Fruit fly (Drosophila melanogaster) whole organism, embryonic: ENCODE data around the gene slp1.

ENCODE experiments used
- Antp ChIP-seq: fragments of 200-800 bp; sonication (Bioruptor generic); optimal IDR thresholded peaks from 3 replicates; lab custom pipeline; 2016; ENCODE audit warnings: missing biosample characterization, missing genetic modification characterization
- Atf-2 ChIP-seq: fragments of 200-800 bp; sonication (Bioruptor generic); optimal IDR thresholded peaks from 2 replicates; lab custom pipeline; 2016; ENCODE audit warnings: missing biosample characterization, missing genetic modification characterization
- CG10267 ChIP-seq: fragments of 200-800 bp; sonication (Bioruptor generic); optimal IDR thresholded peaks from 2 replicates; lab custom pipeline; 2018; ENCODE audit warnings: missing biosample characterization, mild to moderate bottlenecking, missing genetic modification characterization, moderate library complexity
- CG11696 ChIP-seq: fragments of 200-800 bp; sonication (Bioruptor generic); IDR thresholded peaks from 2 replicates; pipeline ENCODE4 v1.3.6; 2022; ENCODE audit warnings: missing biosample characterization, missing genetic modification characterization
- CG12236 ChIP-seq: fragments of 200-800 bp; sonication (Bioruptor generic); optimal IDR thresholded peaks from 2 replicates; lab custom pipeline; 2016; ENCODE audit warnings: missing biosample characterization, missing genetic modification characterization
- CG13775 ChIP-seq: fragments of 200-800 bp; sonication (Bioruptor generic); optimal IDR thresholded peaks from 3 replicates; lab custom pipeline; 2017; ENCODE audit warnings: missing biosample characterization, mild to moderate bottlenecking, missing genetic modification characterization
- CG14014 ChIP-seq: fragments of 200-800 bp; sonication (Bioruptor generic); IDR thresholded peaks from 2 replicates; pipeline ENCODE4 v1.3.6; 2022; ENCODE audit warnings: missing biosample characterization, missing genetic modification characterization
- CG14441 ChIP-seq: fragments of 200-800 bp; sonication (Bioruptor generic); IDR thresholded peaks from 2 replicates; pipeline ENCODE4 v1.3.6; 2022; ENCODE audit warnings: missing biosample characterization, missing genetic modification characterization
- CG15073 ChIP-seq: fragments of 200-800 bp; sonication (Bioruptor generic); optimal IDR thresholded peaks from 2 replicates; lab custom pipeline; 2016; ENCODE audit warnings: missing biosample characterization, missing genetic modification characterization
- CG17802 ChIP-seq: fragments of 200-800 bp; sonication (Bioruptor generic); optimal IDR thresholded peaks from 2 replicates; lab custom pipeline; 2018; ENCODE audit warnings: missing biosample characterization, mild to moderate bottlenecking, missing genetic modification characterization, moderate library complexity
- CG18619 ChIP-seq: fragments of 200-800 bp; sonication (Bioruptor generic); optimal IDR thresholded peaks from 3 replicates; lab custom pipeline; 2017; ENCODE audit warnings: missing biosample characterization, mild to moderate bottlenecking, missing genetic modification characterization
- CG2199 ChIP-seq: fragments of 200-800 bp; sonication (Bioruptor generic); IDR thresholded peaks from 3 replicates; pipeline ENCODE4 v1.3.6; 2022; ENCODE audit warnings: missing biosample characterization, missing genetic modification characterization
- CG2875 ChIP-seq: fragments of 200-800 bp; sonication (Bioruptor generic); optimal IDR thresholded peaks from 2 replicates; lab custom pipeline; 2017; ENCODE audit warnings: missing biosample characterization, mild to moderate bottlenecking, missing genetic modification characterization, missing genetic modification reagents
- CG32767 ChIP-seq: fragments of 200-800 bp; sonication (Bioruptor generic); IDR thresholded peaks from 2 replicates; pipeline ENCODE4 v1.3.6; 2022; ENCODE audit warnings: missing biosample characterization, missing genetic modification characterization
- CG33557 ChIP-seq: fragments of 200-800 bp; sonication (Bioruptor generic); optimal IDR thresholded peaks from 2 replicates; lab custom pipeline; 2019; ENCODE audit warnings: missing biosample characterization, mild to moderate bottlenecking, missing genetic modification characterization, moderate library complexity
- CG4820 ChIP-seq: fragments of 200-800 bp; sonication (Bioruptor generic); optimal IDR thresholded peaks from 3 replicates; lab custom pipeline; 2016; ENCODE audit warnings: missing biosample characterization, missing genetic modification characterization
- CG6654 ChIP-seq: fragments of 200-800 bp; sonication (Bioruptor generic); optimal IDR thresholded peaks from 2 replicates; lab custom pipeline; 2017; ENCODE audit warnings: missing biosample characterization, mild to moderate bottlenecking, missing genetic modification characterization
- CG7357 ChIP-seq: fragments of 200-800 bp; sonication (Bioruptor generic); IDR thresholded peaks from 3 replicates; pipeline ENCODE4 v1.3.6; 2022; ENCODE audit warnings: missing biosample characterization, missing genetic modification characterization
- CG8944 ChIP-seq: fragments of 200-800 bp; sonication (Bioruptor generic); optimal IDR thresholded peaks from 3 replicates; lab custom pipeline; 2016; ENCODE audit warnings: missing biosample characterization, missing genetic modification characterization
- CG9797 ChIP-seq: fragments of 200-800 bp; sonication (Bioruptor generic); optimal IDR thresholded peaks from 3 replicates; lab custom pipeline; 2018; ENCODE audit warnings: missing biosample characterization, mild to moderate bottlenecking, missing genetic modification characterization
- CkIIα-i1 ChIP-seq: fragments of 200-800 bp; sonication (Bioruptor generic); IDR thresholded peaks from 2 replicates; pipeline ENCODE4 v1.3.6; 2022; ENCODE audit warnings: missing biosample characterization, missing genetic modification characterization
- Elba2 ChIP-seq: fragments of 200-800 bp; sonication (Bioruptor generic); optimal IDR thresholded peaks from 3 replicates; lab custom pipeline; 2016; ENCODE audit warnings: missing biosample characterization, missing genetic modification characterization
- Ets97D ChIP-seq: fragments of 200-800 bp; sonication (Bioruptor generic); optimal IDR thresholded peaks from 3 replicates; lab custom pipeline; 2016; ENCODE audit warnings: missing biosample characterization, missing genetic modification characterization
- HLH4C ChIP-seq: fragments of 200-800 bp; sonication (Bioruptor generic); IDR thresholded peaks from 3 replicates; pipeline ENCODE4 v1.3.6; 2022; ENCODE audit warnings: missing biosample characterization, missing genetic modification characterization; ENCODE audit not compliant: partially characterized antibody
- HLH54F ChIP-seq: fragments of 200-800 bp; sonication (Bioruptor generic); optimal IDR thresholded peaks from 3 replicates; lab custom pipeline; 2016; ENCODE audit warnings: missing biosample characterization, missing genetic modification characterization
- Hey ChIP-seq: fragments of 200-800 bp; sonication (Bioruptor generic); optimal IDR thresholded peaks from 3 replicates; lab custom pipeline; 2018; ENCODE audit warnings: missing biosample characterization, mild to moderate bottlenecking, missing genetic modification characterization
- HmgD ChIP-seq: fragments of 200-800 bp; sonication (Bioruptor generic); optimal IDR thresholded peaks from 3 replicates; lab custom pipeline; 2016; ENCODE audit warnings: missing biosample characterization, missing genetic modification characterization
- Hmx ChIP-seq: fragments of 200-800 bp; sonication (Bioruptor generic); optimal IDR thresholded peaks from 2 replicates; lab custom pipeline; 2016; ENCODE audit warnings: missing biosample characterization, missing genetic modification characterization
- NC2β ChIP-seq: fragments of 200-800 bp; sonication (Bioruptor generic); optimal IDR thresholded peaks from 2 replicates; lab custom pipeline; 2016; ENCODE audit warnings: missing biosample characterization, missing genetic modification characterization
- Opbp ChIP-seq: fragments of 200-800 bp; sonication (Bioruptor generic); IDR thresholded peaks from 3 replicates; pipeline ENCODE4 v1.3.6; 2022; ENCODE audit warnings: missing biosample characterization, missing genetic modification characterization; ENCODE audit not compliant: partially characterized antibody
- Pdp1 ChIP-seq, 2 experiments: fragments of 200-800 bp; sonication (Bioruptor generic); optimal IDR thresholded peaks; 3 replicates each; lab custom pipeline; 2016; ENCODE audit warnings: missing biosample characterization in 2 of 2, missing genetic modification characterization in 2 of 2, mild to moderate bottlenecking in 1 of 2, moderate library complexity in 1 of 2
- Side ChIP-seq: fragments of 200-800 bp; sonication (Bioruptor generic); optimal IDR thresholded peaks from 2 replicates; lab custom pipeline; 2016; ENCODE audit warnings: missing biosample characterization, missing genetic modification characterization
- Vsx1 ChIP-seq: fragments of 200-800 bp; sonication (Bioruptor generic); optimal IDR thresholded peaks from 2 replicates; lab custom pipeline; 2017; ENCODE audit warnings: missing biosample characterization, mild to moderate bottlenecking, missing genetic modification characterization, missing genetic modification reagents
- aop ChIP-seq: fragments of 200-800 bp; sonication (Bioruptor generic); IDR thresholded peaks from 2 replicates; pipeline ENCODE4 v1.3.6; 2022; ENCODE audit warnings: missing biosample characterization, missing genetic modification characterization
- ara ChIP-seq: fragments of 200-800 bp; sonication (Bioruptor generic); IDR thresholded peaks from 2 replicates; pipeline ENCODE4 v1.3.6; 2022; ENCODE audit warnings: missing biosample characterization, missing genetic modification characterization
- corto ChIP-seq: fragments of 200-800 bp; sonication (Bioruptor generic); optimal IDR thresholded peaks from 2 replicates; lab custom pipeline; 2016; ENCODE audit warnings: missing biosample characterization, mild to moderate bottlenecking, missing genetic modification characterization, moderate library complexity
- ind ChIP-seq: fragments of 200-800 bp; sonication (Bioruptor generic); optimal IDR thresholded peaks from 3 replicates; lab custom pipeline; 2016; ENCODE audit warnings: missing biosample characterization, missing genetic modification characterization
- jing ChIP-seq: fragments of 200-800 bp; sonication (Bioruptor generic); optimal IDR thresholded peaks from 2 replicates; lab custom pipeline; 2018; ENCODE audit warnings: missing biosample characterization, mild to moderate bottlenecking, missing genetic modification characterization
- jumu ChIP-seq: fragments of 200-800 bp; sonication (Bioruptor generic); optimal IDR thresholded peaks from 3 replicates; lab custom pipeline; 2016; ENCODE audit warnings: missing biosample characterization, missing genetic modification characterization
- kah ChIP-seq: fragments of 200-800 bp; sonication (Bioruptor generic); optimal IDR thresholded peaks from 2 replicates; lab custom pipeline; 2018; ENCODE audit warnings: missing biosample characterization, mild to moderate bottlenecking, missing genetic modification characterization
- knrl ChIP-seq: fragments of 200-800 bp; sonication (Bioruptor generic); IDR thresholded peaks from 3 replicates; pipeline ENCODE4 v1.3.6; 2022; ENCODE audit warnings: missing biosample characterization, missing genetic modification characterization; ENCODE audit not compliant: partially characterized antibody
- lab ChIP-seq: fragments of 200-800 bp; sonication (Bioruptor generic); optimal IDR thresholded peaks from 3 replicates; lab custom pipeline; 2017; ENCODE audit warnings: missing biosample characterization, missing genetic modification characterization, mild to moderate bottlenecking, moderate library complexity, missing genetic modification reagents
- nerfin-2 ChIP-seq: fragments of 200-800 bp; sonication (Bioruptor generic); IDR thresholded peaks from 2 replicates; pipeline ENCODE4 v1.3.6; 2022; ENCODE audit warnings: missing biosample characterization, missing genetic modification characterization; ENCODE audit not compliant: partially characterized antibody
- pzg ChIP-seq: fragments of 200-800 bp; sonication (Bioruptor generic); optimal IDR thresholded peaks from 3 replicates; lab custom pipeline; 2018; ENCODE audit warnings: missing biosample characterization, mild to moderate bottlenecking, missing genetic modification characterization, moderate library complexity
- ranshi ChIP-seq: fragments of 200-800 bp; sonication (Bioruptor generic); IDR thresholded peaks from 2 replicates; pipeline ENCODE4 v1.3.6; 2022; ENCODE audit warnings: missing biosample characterization, missing genetic modification characterization
- ro ChIP-seq: fragments of 200-800 bp; sonication (Bioruptor generic); IDR thresholded peaks from 2 replicates; pipeline ENCODE4 v1.3.6; 2022; ENCODE audit warnings: missing biosample characterization, missing genetic modification characterization
- so ChIP-seq: fragments of 200-800 bp; sonication (Bioruptor generic); IDR thresholded peaks from 3 replicates; pipeline ENCODE4 v1.3.6; 2022; ENCODE audit warnings: missing biosample characterization, missing genetic modification characterization
- trem ChIP-seq: fragments of 200-800 bp; optimal IDR thresholded peaks from 3 replicates; lab custom pipeline; 2019; ENCODE audit warnings: missing biosample characterization, mild to moderate bottlenecking, missing genetic modification characterization, moderate library complexity
- twi ChIP-seq: fragments of 200-800 bp; optimal IDR thresholded peaks from 2 replicates; lab custom pipeline; 2019; ENCODE audit warnings: missing biosample characterization, mild to moderate bottlenecking, missing genetic modification characterization, moderate library complexity
- z ChIP-seq: fragments of 200-800 bp; sonication (Bioruptor generic); IDR thresholded peaks from 3 replicates; pipeline ENCODE4 v1.3.6; 2022; ENCODE audit warnings: missing biosample characterization, missing genetic modification characterization
- zf30C ChIP-seq: fragments of 200-800 bp; sonication (Bioruptor generic); optimal IDR thresholded peaks from 3 replicates; lab custom pipeline; 2018; ENCODE audit warnings: missing biosample characterization, mild to moderate bottlenecking, missing genetic modification characterization

The slp1 gene

DNA sequence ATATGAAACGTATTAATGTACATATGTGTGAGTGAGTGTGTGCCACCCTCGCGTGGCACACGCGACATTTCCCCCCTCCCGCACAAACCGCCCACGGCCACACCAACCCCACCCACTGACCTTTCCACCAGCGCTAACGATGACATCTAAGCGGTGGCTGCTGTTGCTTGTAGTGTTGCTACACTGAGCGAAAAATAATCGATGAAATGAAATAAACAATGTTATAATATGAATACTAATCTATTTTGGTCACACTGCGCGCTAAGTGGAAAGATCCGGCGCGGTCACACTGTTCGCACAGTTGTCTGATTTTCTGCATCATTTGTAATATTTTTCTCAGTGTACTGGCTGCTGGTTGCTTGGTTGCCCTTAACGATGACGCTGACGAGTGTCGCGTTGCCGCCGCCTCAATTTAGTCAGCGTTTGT lies 6.8 kb downstream of the slp1 start (continued):
- TF ChIP-seq CG10267 (peak; percentile 94), Hey (tag; lab: Kevin White, UChicago) (peak; percentile 96), kah (GFP tag; lab: Kevin White, UChicago) (peak; percentile 91), CG9797 (GFP tag; lab: Kevin White, UChicago) (peak; percentile 73), CG12236 (GFP tag; lab: Kevin White, UChicago) (peak; percentile 97), CkIIα-i1 (0 out of 2 replicates have a peak, but pooled peaks have one; percentile 28), Opbp (GFP tag; lab: Robert Waterston, UW) (no peak), HLH54F (peak; percentile 87), aop (GFP tag; lab: Robert Waterston, UW) (peak; percentile 83), CG17802 (tag; lab: Kevin White, UChicago) (peak; percentile 91), CG13775 (GFP tag; lab: Kevin White, UChicago) (peak; percentile 95), CG15073 (GFP tag; lab: Kevin White, UChicago) (peak; percentile 88), lab (GFP tag; lab: Kevin White, UChicago) (peak; percentile 94), Ets97D (GFP tag; lab: Kevin White, UChicago) (peak; percentile 89), CG32767 (GFP tag; lab: Robert Waterston, UW) (peak; percentile 92), twi (tag; lab: Kevin White, UChicago) (peak; percentile 95), CG11696 (GFP tag; lab: Robert Waterston, UW) (peak; percentile 80), knrl (GFP tag; lab: Robert Waterston, UW) (no peak), CG2199 (peak; percentile 97), Side (GFP tag; lab: Kevin White, UChicago) (peak; percentile 95), CG33557 (GFP tag; lab: Kevin White, UChicago) (peak; percentile 96), Elba2 (GFP tag; lab: Kevin White, UChicago) (peak; percentile 89), CG6654 (GFP tag; lab: Kevin White, UChicago) (peak; percentile 91), CG4820 (peak; percentile 98), CG7357 (GFP tag; lab: Robert Waterston, UW) (peak; percentile 83), ro (GFP tag; lab: Robert Waterston, UW) (peak; percentile 94), jing (peak; percentile 97), Vsx1 (peak; percentile 91), Antp (GFP tag; lab: Kevin White, UChicago) (peak; percentile 96), z (GFP tag; lab: Robert Waterston, UW) (peak; percentile 75), NC2β (GFP tag; lab: Kevin White, UChicago) (peak; percentile 98), pzg (GFP tag; lab: Kevin White, UChicago) (no peak), ara (GFP tag; lab: Robert Waterston, UW) (peak; percentile 98), Pdp1 (GFP tag; optimal IDR thresholded peaks at IDR 0.05; lab: Kevin White, UChicago) (peak; percentile 95 to 97), corto (GFP tag; lab: Kevin White, UChicago) (no peak), zf30C (GFP tag; lab: Kevin White, UChicago) (peak; percentile 96), HmgD (GFP tag; lab: Kevin White, UChicago) (peak; percentile 82), ind (GFP tag; lab: Kevin White, UChicago) (peak; percentile 94), CG18619 (GFP tag; lab: Kevin White, UChicago) (peak; percentile 92), Atf-2 (GFP tag; lab: Kevin White, UChicago) (peak; percentile 96), so (GFP tag; lab: Robert Waterston, UW) (peak; percentile 94), CG14441 (GFP tag; lab: Robert Waterston, UW) (peak; percentile 94), Hmx (peak; percentile 57), jumu (GFP tag; lab: Kevin White, UChicago) (peak; percentile 97), HLH4C (GFP tag; lab: Robert Waterston, UW) (no peak), trem (tag; lab: Kevin White, UChicago) (peak; percentile 96), CG14014 (GFP tag; lab: Robert Waterston, UW) (peak; percentile 91), nerfin-2 (0 out of 2 replicates have a peak, but pooled peaks have one; percentile 33), CG2875 (peak; percentile 98), ranshi (GFP tag; lab: Robert Waterston, UW) (peak; percentile 95), CG8944 (peak; percentile 96)
